Fruit fly (Drosophila melanogaster): Measurements from ENCODE around the gene Rab3GAP1.

Gene Rab3GAP1

DNA sequence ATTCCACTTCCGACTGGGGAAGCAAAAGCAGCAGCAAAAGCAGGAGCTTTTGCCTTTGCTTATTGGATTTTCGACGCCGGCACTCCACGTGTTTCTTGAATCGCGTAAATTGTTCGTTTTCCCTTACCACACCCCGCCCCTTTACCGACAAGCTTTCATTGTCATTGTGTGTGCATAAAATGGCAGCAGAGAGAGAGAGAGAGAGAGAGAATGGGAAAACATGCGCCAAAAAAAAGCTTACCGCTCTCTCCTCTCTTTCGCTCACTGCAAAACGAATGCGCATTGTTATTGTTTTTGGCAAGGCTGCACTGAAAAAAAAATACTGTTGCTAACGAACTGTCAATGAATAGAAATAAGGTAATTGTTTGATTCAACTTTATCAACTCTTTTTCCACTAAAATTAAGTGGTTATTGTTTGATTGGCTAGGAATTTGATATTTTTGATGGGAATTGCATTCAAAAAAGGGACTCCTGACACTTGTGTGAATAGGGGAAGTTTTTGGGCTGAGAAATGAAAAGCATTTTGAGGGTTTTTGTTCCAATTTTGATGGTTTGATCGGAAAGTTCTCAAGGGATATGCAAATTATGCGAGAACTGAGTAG lies 39.0 kb upstream of the Rab3GAP1 start:
- TF ChIP-seq CG15336 (GFP tag; IDR thresholded peaks at IDR 0.05) (0 out of 2 replicates have a peak, but pooled peaks have one; percentile 0), Hr39 (GFP tag; optimal IDR thresholded peaks at IDR 0.05) (peak; percentile 64), Blimp-1 (GFP tag; optimal IDR thresholded peaks at IDR 0.05) (peak; percentile 6), CG6854 (GFP tag; optimal IDR thresholded peaks at IDR 0.05) (no peak), salr (GFP tag; optimal IDR thresholded peaks at IDR 0.05) (no peak), OdsH (GFP tag; optimal IDR thresholded peaks at IDR 0.05) (no peak), acj6 (GFP tag; optimal IDR thresholded peaks at IDR 0.05) (peak; percentile 38), Gug (GFP tag; IDR thresholded peaks at IDR 0.05) (no peak; the same call in 1 of the 2 replicates), CG1621 (tag; optimal IDR thresholded peaks at IDR 0.05) (no peak), fd85E (GFP tag; optimal IDR thresholded peaks at IDR 0.05) (no peak), fkh (GFP tag; optimal IDR thresholded peaks at IDR 0.05) (no peak), Smox (GFP tag; optimal IDR thresholded peaks at IDR 0.05) (peak; percentile 40), Sox15 (GFP tag; optimal IDR thresholded peaks at IDR 0.05) (no peak), dsx (GFP tag; optimal IDR thresholded peaks at IDR 0.05; ENCODE audit: poor library complexity, severe bottlenecking) (peak; percentile 30), CG8632 (GFP tag; optimal IDR thresholded peaks at IDR 0.05) (peak; percentile 0), CG6808 (GFP tag; optimal IDR thresholded peaks at IDR 0.05) (no peak), CG10631 (GFP tag; optimal IDR thresholded peaks at IDR 0.05) (peak; percentile 3), CG31627 (GFP tag; optimal IDR thresholded peaks at IDR 0.05) (peak; percentile 55), CG10669 (GFP tag; optimal IDR thresholded peaks at IDR 0.05) (peak; percentile 17), CG11294 (GFP tag; IDR thresholded peaks at IDR 0.05) (0 out of 2 replicates have a peak, but pooled peaks have one; percentile 4), cyc (GFP tag; optimal IDR thresholded peaks at IDR 0.05) (peak; percentile 38), CG8319 (GFP tag; optimal IDR thresholded peaks at IDR 0.05) (peak; percentile 13), dac (GFP tag; optimal IDR thresholded peaks at IDR 0.05) (no peak), Ets96B (tag; optimal IDR thresholded peaks at IDR 0.05) (peak; percentile 44), Eip75B (GFP tag; optimal IDR thresholded peaks at IDR 0.05) (peak; percentile 27), Met (GFP tag; optimal IDR thresholded peaks at IDR 0.05) (peak; percentile 32), esn (GFP tag; optimal IDR thresholded peaks at IDR 0.05) (peak; percentile 6), lz (GFP tag; optimal IDR thresholded peaks at IDR 0.05) (peak; percentile 31), vri (GFP tag; optimal IDR thresholded peaks at IDR 0.05) (peak; percentile 32), CG8119 (GFP tag; IDR thresholded peaks at IDR 0.05) (no peak), svp (GFP tag) (peak; percentile 52), CG6163 (GFP tag; IDR thresholded peaks at IDR 0.05) (peak; percentile 25; the same call in 2 of the 3 replicates), net (GFP tag; optimal IDR thresholded peaks at IDR 0.05) (no peak), ss (GFP tag; optimal IDR thresholded peaks at IDR 0.05) (peak in 1 of 2 experiments; percentile 8), Hr4 (GFP tag; optimal IDR thresholded peaks at IDR 0.05) (no peak), pdm3 (GFP tag; optimal IDR thresholded peaks at IDR 0.05) (no peak), CG11762 (GFP tag; optimal IDR thresholded peaks at IDR 0.05; ENCODE audit: insufficient read depth) (no peak), Sox14 (GFP tag; optimal IDR thresholded peaks at IDR 0.05) (peak; percentile 52), CG16779 (tag; optimal IDR thresholded peaks at IDR 0.05) (no peak), Sox102F (GFP tag; optimal IDR thresholded peaks at IDR 0.05) (peak; percentile 45), Hr38 (GFP tag; optimal IDR thresholded peaks at IDR 0.05) (no peak), Lpt (GFP tag; optimal IDR thresholded peaks at IDR 0.05) (peak; percentile 2), CG7368 (GFP tag; optimal IDR thresholded peaks at IDR 0.05) (no peak), CG32006 (GFP tag; optimal IDR thresholded peaks at IDR 0.05) (no peak), achi (GFP tag; optimal IDR thresholded peaks at IDR 0.05) (no peak), topi (GFP tag; optimal IDR thresholded peaks at IDR 0.05) (peak; percentile 52), CG34406 (GFP tag; optimal IDR thresholded peaks at IDR 0.05) (peak; percentile 1), eg (GFP tag; IDR thresholded peaks at IDR 0.05) (peak; percentile 56; the same call in 2 of the 3 replicates), Eip78C (GFP tag) (peak; percentile 60), CG3032 (tag; optimal IDR thresholded peaks at IDR 0.05) (peak; percentile 35)

Measured in whole organism, prepupa.